Fruit fly (Drosophila melanogaster): Measurements from ENCODE around the gene CG6592.

The CG6592 gene

DNA sequence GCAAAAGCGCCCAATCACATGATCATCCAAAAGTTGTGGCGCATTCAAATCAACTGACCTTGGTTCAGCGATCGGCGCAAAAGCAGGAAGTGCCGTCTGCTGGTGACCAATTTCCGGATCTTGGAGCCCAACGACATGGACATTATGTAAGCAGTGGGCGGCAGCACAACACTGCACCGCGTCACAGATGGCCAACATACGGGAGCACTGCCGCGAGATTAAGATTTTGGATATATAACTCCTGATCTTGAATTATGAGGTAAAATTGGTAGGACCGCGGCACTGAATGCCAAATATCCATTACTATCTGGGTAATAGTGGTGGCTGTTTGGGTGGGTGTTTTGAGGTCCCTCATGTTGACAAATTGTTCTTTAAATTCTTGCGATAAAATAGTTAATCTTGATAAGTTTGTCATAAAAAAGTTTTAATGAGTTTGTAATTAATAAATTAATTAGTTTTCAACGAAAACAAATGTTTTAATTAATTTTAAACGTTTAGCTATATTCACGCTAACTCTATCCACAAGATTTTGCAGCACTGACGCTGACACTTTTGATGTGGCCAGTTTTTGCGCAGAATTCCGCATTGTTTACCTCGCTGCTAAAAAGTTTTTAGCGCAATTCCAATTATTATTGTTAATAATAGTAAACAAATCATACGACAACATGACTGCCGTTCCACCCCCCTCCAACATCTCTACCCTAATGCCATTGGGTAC is 15.7 kb downstream of the CG6592 start, which contains the start of the genes CG13295 and CG6610 (continued):
- peak; percentile 92 for TF ChIP-seq sd (tag; optimal IDR thresholded peaks at IDR 0.05)
- peak; percentile 40 for TF ChIP-seq scrt (GFP tag; optimal IDR thresholded peaks at IDR 0.05)
- TF ChIP-seq NK7.1 (GFP tag; optimal IDR thresholded peaks at IDR 0.05): no peak
- peak; percentile 3 for TF ChIP-seq CG1647 (GFP tag; optimal IDR thresholded peaks at IDR 0.05)
- no peak for TF ChIP-seq CG7745 (tag; optimal IDR thresholded peaks at IDR 0.05)
- peak; percentile 66 for TF ChIP-seq CG2712 (tag; optimal IDR thresholded peaks at IDR 0.05)
- TF ChIP-seq CG8290 (GFP tag; optimal IDR thresholded peaks at IDR 0.05): no peak
- TF ChIP-seq CG8290 (tag; optimal IDR thresholded peaks at IDR 0.05): no peak
- peak; percentile 48; the same call in 2 of the 3 replicates for TF ChIP-seq croc (GFP tag; conservative IDR thresholded peaks at IDR 0.05)
- TF ChIP-seq so (GFP tag; IDR thresholded peaks at IDR 0.05): no peak
- TF ChIP-seq Atf-2 (GFP tag; optimal IDR thresholded peaks at IDR 0.05): no peak
- no peak for TF ChIP-seq zfh1 (GFP tag; IDR thresholded peaks at IDR 0.05)
- no peak for TF ChIP-seq br (optimal IDR thresholded peaks at IDR 0.05)
- TF ChIP-seq Dbx (GFP tag; IDR thresholded peaks at IDR 0.05): 0 out of 3 replicates have a peak, but pooled peaks have one; percentile 55
- no peak for TF ChIP-seq Vsx1 (GFP tag; optimal IDR thresholded peaks at IDR 0.05)
- TF ChIP-seq eyg (GFP tag; optimal IDR thresholded peaks at IDR 0.05): no peak
- no peak for TF ChIP-seq gt (GFP tag; IDR thresholded peaks at IDR 0.05)
- no peak for TF ChIP-seq pfk (GFP tag; optimal IDR thresholded peaks at IDR 0.05)
- peak; percentile 58; the same call in 1 of the 2 replicates for TF ChIP-seq lmd (GFP tag; IDR thresholded peaks at IDR 0.05)
- TF ChIP-seq CG33213 (GFP tag; optimal IDR thresholded peaks at IDR 0.05): no peak
- TF ChIP-seq CG4404 (GFP tag; IDR thresholded peaks at IDR 0.05): peak; percentile 42; the same call in 1 of the 2 replicates
- no peak for TF ChIP-seq vnd (GFP tag; IDR thresholded peaks at IDR 0.05; ENCODE audit: partially characterized antibody)
- TF ChIP-seq vvl (GFP tag; IDR thresholded peaks at IDR 0.05): no peak
- no peak for TF ChIP-seq Taf1 (GFP tag; IDR thresholded peaks at IDR 0.05)
- no peak for TF ChIP-seq hb (GFP tag; IDR thresholded peaks at IDR 0.05; ENCODE audit: partially characterized antibody)
- peak; percentile 26 for TF ChIP-seq Mad (GFP tag; optimal IDR thresholded peaks at IDR 0.05)
- no peak for TF ChIP-seq Nf-YB (GFP tag; optimal IDR thresholded peaks at IDR 0.05)
- TF ChIP-seq CG43689 (GFP tag; IDR thresholded peaks at IDR 0.05): no peak
- no peak for TF ChIP-seq CG11560 (tag; IDR thresholded peaks at IDR 0.05)
- peak; percentile 42 for TF ChIP-seq D19A (tag; optimal IDR thresholded peaks at IDR 0.05)
- peak; percentile 67 for TF ChIP-seq mam (GFP tag; optimal IDR thresholded peaks at IDR 0.05)
- no peak for TF ChIP-seq ash1 (GFP tag; optimal IDR thresholded peaks at IDR 0.05)
- peak; percentile 78 for TF ChIP-seq gem (tag; optimal IDR thresholded peaks at IDR 0.05)
- TF ChIP-seq Abd-B (GFP tag; optimal IDR thresholded peaks at IDR 0.05): peak; percentile 50
- peak; percentile 57 for TF ChIP-seq tin (GFP tag; optimal IDR thresholded peaks at IDR 0.05)
- TF ChIP-seq Awh (GFP tag; IDR thresholded peaks at IDR 0.05): no peak
- peak; percentile 60 for TF ChIP-seq fd3F (GFP tag; optimal IDR thresholded peaks at IDR 0.05)
- TF ChIP-seq Hsf (GFP tag; optimal IDR thresholded peaks at IDR 0.05): peak; percentile 62
- no peak for TF ChIP-seq grn (GFP tag; optimal IDR thresholded peaks at IDR 0.05)
- TF ChIP-seq PHDP (tag; optimal IDR thresholded peaks at IDR 0.05): peak; percentile 52
- TF ChIP-seq CG7271 (tag; optimal IDR thresholded peaks at IDR 0.05): no peak
- TF ChIP-seq CG31365 (tag; optimal IDR thresholded peaks at IDR 0.05): no peak
- TF ChIP-seq CG2202 (tag; optimal IDR thresholded peaks at IDR 0.05): no peak
- TF ChIP-seq CG1832 (GFP tag; optimal IDR thresholded peaks at IDR 0.05): no peak
- no peak for TF ChIP-seq fd64A (GFP tag; optimal IDR thresholded peaks at IDR 0.05)
- peak; percentile 3; the same call in 1 of the 3 replicates for TF ChIP-seq CG11456 (GFP tag; IDR thresholded peaks at IDR 0.05)
- no peak for TF ChIP-seq onecut (GFP tag; IDR thresholded peaks at IDR 0.05)
- TF ChIP-seq trh (GFP tag; optimal IDR thresholded peaks at IDR 0.05): no peak
- TF ChIP-seq B-H1 (GFP tag; IDR thresholded peaks at IDR 0.05): no peak; the same call in 2 of the 3 replicates
- no peak for TF ChIP-seq dimm (GFP tag; IDR thresholded peaks at IDR 0.05)
- no peak for TF ChIP-seq CG9876 (GFP tag; optimal IDR thresholded peaks at IDR 0.05)

Measured in whole organism, embryonic.